Worm (Caenorhabditis elegans): ENCODE data around the gene pars-1.

ce11 chrIII:7212028-7212427 is 26.8 kb upstream of the pars-1 start:
- TF ChIP-seq cog-1 (tag; optimal IDR thresholded peaks at IDR 0.05) (no peak), ztf-23 (GFP tag; IDR thresholded peaks at IDR 0.05) (no peak), med-1 (GFP tag; optimal IDR thresholded peaks at IDR 0.05; ENCODE audit: insufficient read depth) (no peak), ztf-29 (GFP tag; IDR thresholded peaks at IDR 0.05) (no peak), tab-1 (GFP tag; IDR thresholded peaks at IDR 0.05) (no peak), klf-2 (GFP tag; conservative IDR thresholded peaks at IDR 0.05) (no peak), T22C8.4 (GFP tag; IDR thresholded peaks at IDR 0.05) (no peak)
